Worm (Caenorhabditis elegans) whole organism, L3 larva: ENCODE measurements around the gene vps-52.

Source experiments
- R02D3.7 ChIP-seq: fragments of 150-350 bp; optimal IDR thresholded peaks from 2 replicates; lab custom pipeline; 2014; ENCODE audit warnings: missing biosample characterization, missing genetic modification characterization
- aly-2 ChIP-seq: fragments of 150-350 bp; optimal IDR thresholded peaks from 2 replicates; lab custom pipeline; 2014; ENCODE audit warnings: missing biosample characterization, missing genetic modification characterization
- ama-1 ChIP-seq: fragments of 150-350 bp; optimal IDR thresholded peaks from 2 replicates; lab custom pipeline; 2018
- ceh-16 ChIP-seq: sonication (generic microtip); optimal IDR thresholded peaks from 2 replicates; lab custom pipeline; 2017; ENCODE audit warnings: missing biosample characterization, missing genetic modification characterization
- ceh-28 ChIP-seq: fragments of 150-350 bp; optimal IDR thresholded peaks from 2 replicates; lab custom pipeline; 2014; ENCODE audit warnings: missing biosample characterization, missing genetic modification reagents, missing genetic modification characterization
- ceh-9 ChIP-seq: sonication (generic microtip); optimal IDR thresholded peaks from 2 replicates; lab custom pipeline; 2018; ENCODE audit warnings: missing biosample characterization, missing genetic modification characterization
- egl-27 ChIP-seq: sonication (generic microtip); optimal IDR thresholded peaks from 4 replicates; lab custom pipeline; 2017; ENCODE audit warnings: missing biosample characterization, missing genetic modification reagents, missing genetic modification characterization
- eor-1 ChIP-seq, 2 experiments: fragments of 150-350 bp; optimal IDR thresholded peaks; 2 replicates each; lab custom pipeline; 2014 to 2018; ENCODE audit warnings: missing biosample characterization in 2 of 2, missing genetic modification characterization in 2 of 2
- fkh-2 ChIP-seq: fragments of 150-350 bp; optimal IDR thresholded peaks from 2 replicates; lab custom pipeline; 2014; ENCODE audit warnings: missing biosample characterization, missing genetic modification reagents, missing genetic modification characterization
- lsy-12 ChIP-seq: sonication (generic microtip); optimal IDR thresholded peaks from 2 replicates; lab custom pipeline; 2016; ENCODE audit warnings: mild to moderate bottlenecking, missing genetic modification characterization, missing compliant biosample characterization
- mml-1 ChIP-seq: fragments of 150-350 bp; sonication (generic microtip); optimal IDR thresholded peaks from 3 replicates; lab custom pipeline; 2014; ENCODE audit warnings: missing biosample characterization, missing genetic modification characterization
- nhr-11 ChIP-seq: fragments of 150-350 bp; optimal IDR thresholded peaks from 2 replicates; lab custom pipeline; 2014; ENCODE audit warnings: missing biosample characterization, missing genetic modification characterization
- nhr-12 ChIP-seq: fragments of 150-350 bp; optimal IDR thresholded peaks from 2 replicates; lab custom pipeline; 2014; ENCODE audit warnings: missing biosample characterization, missing genetic modification characterization
- nhr-23 ChIP-seq: fragments of 150-350 bp; optimal IDR thresholded peaks from 2 replicates; lab custom pipeline; 2014; ENCODE audit warnings: missing biosample characterization, missing genetic modification reagents, missing genetic modification characterization
- nhr-237 ChIP-seq: fragments of 150-350 bp; optimal IDR thresholded peaks from 2 replicates; lab custom pipeline; 2014; ENCODE audit warnings: missing biosample characterization, missing genetic modification characterization
- nhr-25 ChIP-seq: sonication (generic microtip); optimal IDR thresholded peaks from 2 replicates; lab custom pipeline; 2017; ENCODE audit warnings: missing biosample characterization, missing genetic modification characterization
- nhr-28 ChIP-seq: fragments of 150-350 bp; optimal IDR thresholded peaks from 2 replicates; lab custom pipeline; 2014; ENCODE audit warnings: missing biosample characterization, missing genetic modification characterization
- nhr-67 ChIP-seq: fragments of 150-350 bp; optimal IDR thresholded peaks from 2 replicates; lab custom pipeline; 2014; ENCODE audit warnings: missing biosample characterization, missing genetic modification characterization
- nhr-76 ChIP-seq: fragments of 150-350 bp; sonication (generic microtip); optimal IDR thresholded peaks from 5 replicates; lab custom pipeline; 2014; ENCODE audit warnings: missing biosample characterization, missing genetic modification characterization
- nhr-77 ChIP-seq: fragments of 150-350 bp; optimal IDR thresholded peaks from 2 replicates; lab custom pipeline; 2014; ENCODE audit warnings: missing biosample characterization, missing genetic modification characterization
- tbx-2 ChIP-seq: sonication (generic microtip); optimal IDR thresholded peaks from 2 replicates; lab custom pipeline; 2016; ENCODE audit warnings: mild to moderate bottlenecking, missing genetic modification characterization, missing compliant biosample characterization
- zag-1 ChIP-seq: fragments of 150-350 bp; optimal IDR thresholded peaks from 2 replicates; lab custom pipeline; 2014; ENCODE audit warnings: missing biosample characterization, missing genetic modification characterization
- ztf-11 ChIP-seq: fragments of 150-350 bp; optimal IDR thresholded peaks from 2 replicates; lab custom pipeline; 2014; ENCODE audit warnings: missing biosample characterization, missing genetic modification characterization
- ztf-4 ChIP-seq: fragments of 150-350 bp; optimal IDR thresholded peaks from 2 replicates; lab custom pipeline; 2014; ENCODE audit warnings: missing biosample characterization, missing genetic modification characterization

The vps-52 gene

ce11 chrX:7607982-7608381 is 42.9 kb downstream of the vps-52 start, which contains the start of gene twk-17:
TSS of gene twk-17 (minus strand) at chrX:7608082.
- TF ChIP-seq nhr-77 (tag; lab: Kevin White, UChicago) (no peak), egl-27 (tag; lab: Kevin White, UChicago) (no peak), ceh-16 (tag; lab: Kevin White, UChicago) (no peak), nhr-23 (tag; lab: Kevin White, UChicago) (no peak), tbx-2 (tag; lab: Kevin White, UChicago) (no peak), nhr-25 (no peak), ztf-4 (tag; lab: Kevin White, UChicago) (no peak), ceh-9 (tag; lab: Kevin White, UChicago) (no peak), fkh-2 (tag; lab: Kevin White, UChicago) (no peak), mml-1 (no peak), ama-1 (lab: Kevin White, UChicago) (no peak), nhr-28 (no peak), nhr-11 (no peak), nhr-12 (tag; lab: Kevin White, UChicago) (no peak), aly-2 (tag; lab: Kevin White, UChicago) (no peak), nhr-237 (no peak), zag-1 (tag; lab: Kevin White, UChicago) (no peak), nhr-67 (tag; lab: Kevin White, UChicago) (no peak), lsy-12 (tag; lab: Kevin White, UChicago) (no peak)

ce11 chrX:7614466-7614865 is 49.3 kb downstream of the vps-52 start:
- TF ChIP-seq nhr-76 (tag; lab: Kevin White, UChicago): no peak
- no peak for TF ChIP-seq nhr-237
- no peak for TF ChIP-seq eor-1 (tag; optimal IDR thresholded peaks at IDR 0.05; lab: Kevin White, UChicago)
- no peak for TF ChIP-seq R02D3.7 (tag; lab: Kevin White, UChicago)
- no peak for TF ChIP-seq nhr-77 (tag; lab: Kevin White, UChicago)
- no peak for TF ChIP-seq ztf-11 (tag; lab: Kevin White, UChicago)
- no peak for TF ChIP-seq ceh-28 (tag; lab: Kevin White, UChicago)
